Fruit fly (Drosophila melanogaster) whole organism, prepupa: ENCODE measurements around the gene scrt.

Experiments used
- CG11294 ChIP-seq: fragments of 200-800 bp; sonication (Bioruptor generic); IDR thresholded peaks from 2 replicates; pipeline ENCODE4 v1.3.6; 2022; ENCODE audit warnings: missing biosample characterization, missing genetic modification characterization
- CG11902 ChIP-seq: fragments of 200-800 bp; sonication (Bioruptor generic); optimal IDR thresholded peaks from 3 replicates; lab custom pipeline; 2016; ENCODE audit warnings: missing biosample characterization, missing genetic modification characterization
- CG15336 ChIP-seq: fragments of 200-800 bp; sonication (Bioruptor generic); IDR thresholded peaks from 2 replicates; pipeline ENCODE4 v1.3.6; 2022; ENCODE audit warnings: missing biosample characterization, missing genetic modification characterization
- CG1621 ChIP-seq: fragments of 200-800 bp; sonication (Bioruptor generic); optimal IDR thresholded peaks from 3 replicates; lab custom pipeline; 2018; ENCODE audit warnings: missing biosample characterization, mild to moderate bottlenecking, missing genetic modification characterization
- CG31627 ChIP-seq: fragments of 200-800 bp; sonication (Bioruptor generic); optimal IDR thresholded peaks from 3 replicates; lab custom pipeline; 2016; ENCODE audit warnings: missing biosample characterization, missing genetic modification characterization
- CG3919 ChIP-seq: fragments of 200-800 bp; sonication (Bioruptor generic); optimal IDR thresholded peaks from 3 replicates; lab custom pipeline; 2016; ENCODE audit warnings: missing biosample characterization, missing genetic modification characterization
- CG6163 ChIP-seq: fragments of 200-800 bp; sonication (Bioruptor generic); IDR thresholded peaks from 3 replicates; pipeline ENCODE4 v1.3.6; 2022; ENCODE audit warnings: missing biosample characterization, missing genetic modification characterization
- CG6792 ChIP-seq: fragments of 200-800 bp; sonication (Bioruptor generic); optimal IDR thresholded peaks from 3 replicates; lab custom pipeline; 2016; ENCODE audit warnings: missing biosample characterization, missing genetic modification characterization
- CG6808 ChIP-seq: fragments of 200-800 bp; sonication (Bioruptor generic); optimal IDR thresholded peaks from 3 replicates; lab custom pipeline; 2017; ENCODE audit warnings: missing biosample characterization, missing genetic modification characterization, mild to moderate bottlenecking, moderate library complexity, missing genetic modification reagents
- CG6854 ChIP-seq: fragments of 200-800 bp; sonication (Bioruptor generic); optimal IDR thresholded peaks from 2 replicates; lab custom pipeline; 2017; ENCODE audit warnings: missing biosample characterization, mild to moderate bottlenecking, missing genetic modification characterization
- CG8119 ChIP-seq: fragments of 200-800 bp; sonication (Bioruptor generic); IDR thresholded peaks from 3 replicates; pipeline ENCODE4 v1.3.6; 2022; ENCODE audit warnings: missing biosample characterization, missing genetic modification characterization
- Eip78C ChIP-seq: fragments of 200-800 bp; sonication (Bioruptor generic); peaks from one replicate; lab custom pipeline; 2016; ENCODE audit warnings: missing biosample characterization, missing genetic modification characterization
- Eip93F ChIP-seq: fragments of 200-800 bp; sonication (Bioruptor generic); optimal IDR thresholded peaks from 2 replicates; lab custom pipeline; 2016; ENCODE audit warnings: missing biosample characterization, mild to moderate bottlenecking, missing genetic modification characterization
- Ets21C ChIP-seq: fragments of 200-800 bp; sonication (Bioruptor generic); optimal IDR thresholded peaks from 3 replicates; lab custom pipeline; 2016; ENCODE audit warnings: missing biosample characterization, missing genetic modification characterization
- Ets96B ChIP-seq: fragments of 200-800 bp; optimal IDR thresholded peaks from 2 replicates; lab custom pipeline; 2019; ENCODE audit warnings: missing biosample characterization, mild to moderate bottlenecking, missing genetic modification characterization, moderate library complexity
- Gug ChIP-seq: fragments of 200-800 bp; sonication (Bioruptor generic); IDR thresholded peaks from 2 replicates; pipeline ENCODE4 v1.3.6; 2022; ENCODE audit warnings: missing biosample characterization, missing genetic modification characterization
- Hr4 ChIP-seq: fragments of 200-800 bp; sonication (Bioruptor generic); optimal IDR thresholded peaks from 3 replicates; lab custom pipeline; 2016; ENCODE audit warnings: missing biosample characterization, missing genetic modification characterization
- Met ChIP-seq: fragments of 200-800 bp; sonication (Bioruptor generic); optimal IDR thresholded peaks from 3 replicates; lab custom pipeline; 2016; ENCODE audit warnings: missing biosample characterization, missing genetic modification characterization
- OdsH ChIP-seq: fragments of 200-800 bp; sonication (Bioruptor generic); optimal IDR thresholded peaks from 3 replicates; lab custom pipeline; 2016; ENCODE audit warnings: missing biosample characterization, missing genetic modification characterization
- Sox102F ChIP-seq: fragments of 200-800 bp; sonication (Bioruptor generic); optimal IDR thresholded peaks from 2 replicates; lab custom pipeline; 2016; ENCODE audit warnings: missing biosample characterization, mild to moderate bottlenecking, missing genetic modification characterization
- Sox14 ChIP-seq: fragments of 200-800 bp; sonication (Bioruptor generic); optimal IDR thresholded peaks from 3 replicates; lab custom pipeline; 2016; ENCODE audit warnings: missing biosample characterization, missing genetic modification characterization
- achi ChIP-seq: fragments of 200-800 bp; sonication (Bioruptor generic); optimal IDR thresholded peaks from 3 replicates; lab custom pipeline; 2016; ENCODE audit warnings: missing biosample characterization, missing genetic modification characterization
- dac ChIP-seq: fragments of 200-800 bp; sonication (Bioruptor generic); optimal IDR thresholded peaks from 2 replicates; lab custom pipeline; 2017; ENCODE audit warnings: missing biosample characterization, mild to moderate bottlenecking, missing genetic modification characterization
- eg ChIP-seq: fragments of 200-800 bp; sonication (Bioruptor generic); IDR thresholded peaks from 3 replicates; pipeline ENCODE4 v1.3.6; 2022; ENCODE audit warnings: missing biosample characterization, missing genetic modification characterization
- esn ChIP-seq: fragments of 200-800 bp; sonication (Bioruptor generic); optimal IDR thresholded peaks from 2 replicates; lab custom pipeline; 2016; ENCODE audit warnings: missing biosample characterization, mild to moderate bottlenecking, missing genetic modification characterization, moderate library complexity
- fd59A ChIP-seq: fragments of 200-800 bp; sonication (Bioruptor generic); optimal IDR thresholded peaks from 2 replicates; lab custom pipeline; 2017; ENCODE audit warnings: missing biosample characterization, mild to moderate bottlenecking, missing genetic modification characterization, missing genetic modification reagents
- fd85E ChIP-seq: fragments of 200-800 bp; sonication (Bioruptor generic); optimal IDR thresholded peaks from 3 replicates; lab custom pipeline; 2016; ENCODE audit warnings: missing biosample characterization, missing genetic modification characterization
- fkh ChIP-seq: fragments of 200-800 bp; sonication (Bioruptor generic); optimal IDR thresholded peaks from 3 replicates; lab custom pipeline; 2017; ENCODE audit warnings: missing biosample characterization, mild to moderate bottlenecking, missing genetic modification characterization, moderate library complexity
- lz ChIP-seq: fragments of 200-800 bp; sonication (Bioruptor generic); optimal IDR thresholded peaks from 3 replicates; lab custom pipeline; 2016; ENCODE audit warnings: missing biosample characterization, missing genetic modification characterization
- svp ChIP-seq: fragments of 200-800 bp; sonication (Bioruptor generic); peaks from one replicate; lab custom pipeline; 2016; ENCODE audit warnings: missing biosample characterization, missing genetic modification characterization
- vri ChIP-seq: fragments of 200-800 bp; sonication (Bioruptor generic); optimal IDR thresholded peaks from 3 replicates; lab custom pipeline; 2016; ENCODE audit warnings: missing biosample characterization, mild to moderate bottlenecking, missing genetic modification characterization

The scrt gene

DNA sequence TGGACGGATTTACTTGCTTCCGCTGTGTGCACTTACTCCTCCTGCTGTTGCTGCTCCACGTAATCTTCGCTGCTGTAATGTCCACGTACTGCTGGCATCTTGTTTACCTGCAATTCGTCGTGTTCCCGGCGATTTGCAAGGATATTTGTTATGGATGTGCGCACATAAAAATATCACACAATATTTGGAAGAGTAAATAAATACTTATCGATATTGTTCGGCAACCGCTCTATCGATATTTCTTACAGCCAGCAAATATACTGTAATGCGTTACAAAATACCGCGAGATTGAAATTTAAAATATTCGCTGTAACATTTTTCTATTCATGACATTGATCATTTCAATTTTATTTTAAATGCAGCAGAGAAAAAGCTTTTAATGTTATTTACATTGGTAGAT is 45.9 kb upstream of the scrt start, which contains the start of gene CG10866:
Gene CG10866, minus strand, starts transcription at position 187 of the 400 bp plus-strand sequence.
- TF ChIP-seq Eip78C (GFP tag; lab: Kevin White, UChicago) (peak; percentile 36), vri (GFP tag; lab: Kevin White, UChicago) (no peak), fd85E (GFP tag; lab: Kevin White, UChicago) (no peak), fkh (GFP tag; lab: Kevin White, UChicago) (peak; percentile 82), svp (peak; percentile 34)

DNA sequence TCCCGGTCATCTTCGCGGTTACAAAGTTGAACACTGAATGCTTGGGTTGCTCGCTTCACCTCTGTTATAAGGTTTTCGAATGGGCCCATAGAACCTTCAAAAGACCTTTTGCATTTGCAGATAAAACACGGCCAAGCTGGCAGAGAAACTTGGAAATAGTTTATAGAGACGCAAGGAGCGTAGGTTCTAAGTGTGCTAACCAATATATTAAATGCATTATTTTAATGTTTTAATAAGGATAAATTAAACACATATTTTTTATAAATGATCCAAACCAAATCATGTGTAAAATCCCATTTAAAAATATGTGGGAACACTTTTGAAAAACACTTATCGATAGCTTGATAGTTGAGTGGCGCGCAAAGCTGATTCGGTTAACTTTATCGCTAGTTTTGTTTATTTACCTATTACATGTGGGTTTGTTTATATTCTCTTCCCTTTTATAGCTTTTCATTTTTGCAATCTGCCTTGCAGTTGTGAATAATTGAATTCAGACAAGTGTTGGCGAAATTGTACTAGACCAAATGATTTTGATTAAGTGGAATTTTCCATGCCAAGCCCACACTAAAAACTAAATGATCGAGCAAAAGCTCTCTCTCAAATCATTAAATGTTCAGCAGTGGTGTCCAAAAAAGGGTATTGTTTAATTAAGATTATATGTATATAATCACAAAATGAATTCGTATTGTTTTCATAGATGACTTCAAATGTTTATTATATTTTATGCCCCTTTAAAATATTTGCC is 43.4 kb upstream of the scrt start, which contains the start of gene CG12766:
Gene CG12766, minus strand, starts transcription at position 51 of the 745 bp plus-strand sequence.
- TF ChIP-seq CG1621 (tag; lab: Kevin White, UChicago) (no peak), Ets96B (tag; lab: Kevin White, UChicago) (peak; percentile 16), eg (GFP tag; lab: Robert Waterston, UW) (peak; percentile 70; the same call in 2 of the 3 replicates), CG6163 (GFP tag; lab: Robert Waterston, UW) (peak; percentile 52; the same call in 2 of the 3 replicates), dac (GFP tag; lab: Kevin White, UChicago) (no peak), Gug (GFP tag; lab: Robert Waterston, UW) (peak; percentile 33; the same call in 1 of the 2 replicates), Hr4 (GFP tag; lab: Kevin White, UChicago) (peak; percentile 46), CG11294 (GFP tag; lab: Robert Waterston, UW) (0 out of 2 replicates have a peak, but pooled peaks have one; percentile 8), CG3919 (GFP tag; lab: Kevin White, UChicago) (peak; percentile 9), CG15336 (GFP tag; lab: Robert Waterston, UW) (peak; percentile 36; the same call in 1 of the 2 replicates), Eip93F (GFP tag; lab: Kevin White, UChicago) (no peak), Eip78C (GFP tag; lab: Kevin White, UChicago) (peak; percentile 81), svp (peak; percentile 10), fkh (GFP tag; lab: Kevin White, UChicago) (no peak), Sox102F (no peak)
- TF ChIP-seq, all 60 proteins: peak for 10

DNA sequence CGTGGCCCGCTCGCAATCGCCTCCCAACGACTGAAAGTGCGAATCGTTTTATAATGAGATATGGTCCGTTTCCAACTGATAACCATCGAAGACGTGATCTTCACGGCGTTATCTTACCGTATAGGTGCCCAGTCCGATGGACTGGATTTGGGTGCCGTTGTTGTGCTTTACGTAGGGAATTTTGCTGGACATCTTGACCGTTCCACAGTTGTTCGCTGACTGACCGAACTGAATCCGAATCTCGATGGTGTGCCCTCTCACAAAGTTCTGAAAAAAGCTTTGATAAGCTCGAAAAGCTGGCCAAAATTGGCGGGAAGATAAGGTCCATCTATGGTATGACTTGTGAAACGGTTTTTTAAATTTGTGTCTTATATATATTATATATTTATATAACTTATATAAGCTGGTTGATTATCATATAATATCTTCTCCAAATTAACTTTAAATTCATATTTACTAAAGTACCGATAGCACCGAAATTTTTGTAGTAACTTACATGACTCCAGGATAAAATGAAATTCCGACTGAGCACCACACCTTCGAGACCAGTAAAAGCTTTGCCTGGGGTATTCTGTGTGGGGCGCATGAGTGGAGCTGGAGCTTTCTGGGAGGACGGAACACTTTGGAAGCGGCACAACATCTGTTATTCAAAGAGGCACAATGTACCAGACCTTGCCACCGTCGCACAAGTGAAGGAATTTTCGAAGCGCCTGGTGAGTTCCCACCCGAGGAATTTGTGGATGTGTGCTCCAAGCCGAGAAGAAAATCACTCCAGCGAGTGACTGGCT is 41.3 kb upstream of the scrt start, which contains the start of the genes CG10863 and CG14982:
Gene CG10863, minus strand, starts transcription at position 225 of the 788 bp plus-strand sequence.
Gene CG14982, plus strand, starts transcription at position 470 of the 788 bp plus-strand sequence.
- TF ChIP-seq CG1621 (tag; lab: Kevin White, UChicago) (no peak), CG6792 (no peak), eg (GFP tag; lab: Robert Waterston, UW) (peak; percentile 25; the same call in 1 of the 3 replicates), Ets21C (GFP tag; lab: Kevin White, UChicago) (no peak), esn (GFP tag; lab: Kevin White, UChicago) (peak; percentile 20), OdsH (no peak), Eip78C (GFP tag; lab: Kevin White, UChicago) (peak; percentile 69), CG31627 (GFP tag; lab: Kevin White, UChicago) (no peak), CG6808 (GFP tag; lab: Kevin White, UChicago) (no peak), CG11902 (no peak), achi (GFP tag; lab: Kevin White, UChicago) (no peak), Sox14 (GFP tag; lab: Kevin White, UChicago) (no peak), CG6854 (peak; percentile 28), svp (peak; percentile 97), lz (GFP tag; lab: Kevin White, UChicago) (no peak), Met (GFP tag; lab: Kevin White, UChicago) (no peak), fd59A (no peak), CG8119 (no peak), vri (GFP tag; lab: Kevin White, UChicago) (peak; percentile 40)
